Worm (Caenorhabditis elegans): ENCODE results near the gene K11H12.7.

DNA sequence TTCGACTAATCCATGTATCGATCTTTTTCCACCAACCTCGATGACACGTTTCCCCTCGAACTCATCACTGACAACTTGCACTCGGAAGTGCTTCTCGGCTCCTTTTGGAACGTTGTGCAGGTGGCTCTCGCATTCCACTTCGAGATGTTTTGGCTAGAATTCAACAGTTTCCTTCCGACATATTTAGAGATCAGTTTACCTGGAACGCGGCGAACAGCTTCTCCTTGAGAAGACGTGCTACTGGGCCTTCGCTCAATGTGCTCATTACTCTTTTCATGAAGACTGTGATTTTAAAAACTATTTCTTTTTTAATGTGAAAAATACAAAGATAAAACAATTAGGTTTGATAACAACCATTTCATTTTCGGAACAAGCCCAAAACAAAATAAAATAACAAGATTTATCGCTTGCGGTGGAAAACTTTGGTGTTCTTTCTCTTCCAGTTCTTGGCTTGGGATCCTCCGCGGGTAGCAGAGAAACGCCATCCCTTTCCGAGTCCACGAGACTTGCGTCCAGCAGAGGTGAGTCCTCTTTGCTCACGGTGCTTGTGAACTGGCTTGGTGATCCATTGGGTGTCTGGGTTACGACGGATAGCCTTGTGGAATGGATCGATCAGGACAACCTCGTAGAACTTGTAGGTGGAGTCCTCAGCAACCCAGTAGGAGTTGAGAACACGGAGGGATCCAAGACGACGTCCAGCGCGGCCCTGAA lies 12.0 kb upstream of the K11H12.7 start, which contains the start of gene K11H12.1:
- TF ChIP-seq zag-1 (tag; optimal IDR thresholded peaks at IDR 0.05) (no peak), egl-27 (tag; optimal IDR thresholded peaks at IDR 0.05) (no peak), nhr-237 (tag; optimal IDR thresholded peaks at IDR 0.05) (no peak), lin-39 (tag; optimal IDR thresholded peaks at IDR 0.05) (no peak), ama-1 (optimal IDR thresholded peaks at IDR 0.05) (no peak), unc-62 (GFP tag; optimal IDR thresholded peaks at IDR 0.05) (no peak), peb-1 (tag; optimal IDR thresholded peaks at IDR 0.05) (no peak), nhr-12 (tag; optimal IDR thresholded peaks at IDR 0.05) (no peak), mbf-1 (tag; optimal IDR thresholded peaks at IDR 0.05) (no peak), ceh-16 (tag; optimal IDR thresholded peaks at IDR 0.05) (no peak)

Measured in whole organism, L2 larva.